Fruit fly (Drosophila melanogaster) whole organism, embryonic: Measurements from ENCODE around the gene CG13982.

Experiments used
- Aef1 ChIP-seq: fragments of 200-800 bp; sonication (Bioruptor generic); IDR thresholded peaks from 3 replicates; pipeline ENCODE4 v1.3.6; 2022; ENCODE audit warnings: missing biosample characterization, missing genetic modification characterization
- CG11093 ChIP-seq: fragments of 200-800 bp; sonication (Bioruptor generic); IDR thresholded peaks from 3 replicates; pipeline ENCODE4 v1.3.6; 2022; ENCODE audit warnings: missing biosample characterization, missing genetic modification characterization
- CG11456 ChIP-seq: fragments of 200-800 bp; sonication (Bioruptor generic); IDR thresholded peaks from 3 replicates; pipeline ENCODE4 v1.3.6; 2022; ENCODE audit warnings: missing biosample characterization, missing genetic modification characterization
- CG12219 ChIP-seq: fragments of 200-800 bp; sonication (Bioruptor generic); optimal IDR thresholded peaks from 3 replicates; lab custom pipeline; 2018; ENCODE audit warnings: missing biosample characterization, mild to moderate bottlenecking, missing genetic modification characterization
- CG12769 ChIP-seq: fragments of 200-800 bp; sonication (Bioruptor generic); optimal IDR thresholded peaks from 2 replicates; lab custom pipeline; 2019; ENCODE audit warnings: missing biosample characterization, mild to moderate bottlenecking, missing genetic modification characterization, moderate library complexity
- CG14050 ChIP-seq: fragments of 200-800 bp; sonication (Bioruptor generic); IDR thresholded peaks from 3 replicates; pipeline ENCODE4 v1.3.6; 2022; ENCODE audit warnings: missing biosample characterization, missing genetic modification characterization
- CG16779 ChIP-seq: fragments of 200-800 bp; sonication (Bioruptor generic); IDR thresholded peaks from 2 replicates; pipeline ENCODE4 v1.3.6; 2022; ENCODE audit warnings: missing biosample characterization, missing genetic modification characterization
- CG16863 ChIP-seq: fragments of 200-800 bp; sonication (Bioruptor generic); optimal IDR thresholded peaks from 3 replicates; lab custom pipeline; 2016; ENCODE audit warnings: missing biosample characterization, missing genetic modification characterization
- CG18011 ChIP-seq: fragments of 200-800 bp; sonication (Bioruptor generic); optimal IDR thresholded peaks from 2 replicates; lab custom pipeline; 2017; ENCODE audit warnings: missing biosample characterization, missing genetic modification characterization, mild to moderate bottlenecking, moderate library complexity, missing genotype
- CG18262 ChIP-seq: fragments of 200-800 bp; optimal IDR thresholded peaks from 3 replicates; lab custom pipeline; 2019; ENCODE audit warnings: missing biosample characterization, mild to moderate bottlenecking, missing genetic modification characterization, moderate library complexity
- CG3065 ChIP-seq: fragments of 200-800 bp; sonication (Bioruptor generic); optimal IDR thresholded peaks from 2 replicates; lab custom pipeline; 2016; ENCODE audit warnings: missing biosample characterization, missing genetic modification characterization
- CG31365 ChIP-seq: fragments of 200-800 bp; sonication (Bioruptor generic); optimal IDR thresholded peaks from 2 replicates; lab custom pipeline; 2018; ENCODE audit warnings: missing biosample characterization, mild to moderate bottlenecking, missing genetic modification characterization
- CG31388 ChIP-seq: fragments of 200-800 bp; sonication (Bioruptor generic); optimal IDR thresholded peaks from 2 replicates; lab custom pipeline; 2016; ENCODE audit warnings: missing biosample characterization, missing genetic modification characterization
- CG34376 ChIP-seq: fragments of 200-800 bp; sonication (Bioruptor generic); optimal IDR thresholded peaks from 2 replicates; lab custom pipeline; 2018; ENCODE audit warnings: missing biosample characterization, mild to moderate bottlenecking, missing genetic modification characterization
- CG4328 ChIP-seq: fragments of 200-800 bp; sonication (Bioruptor generic); optimal IDR thresholded peaks from 3 replicates; lab custom pipeline; 2017; ENCODE audit warnings: missing biosample characterization, missing genetic modification reagents, missing genetic modification characterization
- CG4404 ChIP-seq: fragments of 200-800 bp; sonication (Bioruptor generic); IDR thresholded peaks from 2 replicates; pipeline ENCODE4 v1.3.6; 2022; ENCODE audit warnings: missing biosample characterization, missing genetic modification characterization
- CG4707 ChIP-seq: fragments of 200-800 bp; sonication (Bioruptor generic); optimal IDR thresholded peaks from 2 replicates; lab custom pipeline; 2018; ENCODE audit warnings: missing biosample characterization, mild to moderate bottlenecking, missing genetic modification characterization, moderate library complexity
- CG6272 ChIP-seq: fragments of 200-800 bp; sonication (Bioruptor generic); IDR thresholded peaks from 2 replicates; pipeline ENCODE4 v1.3.6; 2022; ENCODE audit warnings: missing biosample characterization, missing genetic modification characterization
- CG9817 ChIP-seq: fragments of 200-800 bp; sonication (Bioruptor generic); optimal IDR thresholded peaks from 2 replicates; lab custom pipeline; 2018; ENCODE audit warnings: missing biosample characterization, mild to moderate bottlenecking, missing genetic modification characterization, moderate library complexity
- CoRest ChIP-seq: fragments of 200-800 bp; sonication (Bioruptor generic); optimal IDR thresholded peaks from 3 replicates; lab custom pipeline; 2018; ENCODE audit warnings: missing biosample characterization, mild to moderate bottlenecking, missing genetic modification characterization, moderate library complexity
- Dad ChIP-seq: fragments of 200-800 bp; sonication (Bioruptor generic); optimal IDR thresholded peaks from 3 replicates; lab custom pipeline; 2016; ENCODE audit warnings: missing biosample characterization, missing genetic modification characterization
- Elba2 ChIP-seq: fragments of 200-800 bp; sonication (Bioruptor generic); optimal IDR thresholded peaks from 3 replicates; lab custom pipeline; 2016; ENCODE audit warnings: missing biosample characterization, missing genetic modification characterization
- HmgD ChIP-seq: fragments of 200-800 bp; sonication (Bioruptor generic); optimal IDR thresholded peaks from 3 replicates; lab custom pipeline; 2016; ENCODE audit warnings: missing biosample characterization, missing genetic modification characterization
- Hr3 ChIP-seq: fragments of 200-800 bp; sonication (Bioruptor generic); optimal IDR thresholded peaks from 3 replicates; lab custom pipeline; 2016; ENCODE audit warnings: missing biosample characterization, missing genetic modification characterization
- Jarid2 ChIP-seq: fragments of 200-800 bp; sonication (Bioruptor generic); optimal IDR thresholded peaks from 3 replicates; lab custom pipeline; 2017; ENCODE audit warnings: mild to moderate bottlenecking, missing biosample characterization, missing genetic modification reagents, missing genetic modification characterization
- MESR4 ChIP-seq: fragments of 200-800 bp; sonication (Bioruptor generic); optimal IDR thresholded peaks from 2 replicates; lab custom pipeline; 2018; ENCODE audit warnings: missing biosample characterization, mild to moderate bottlenecking, missing genetic modification characterization, moderate library complexity
- Nf-YC ChIP-seq: fragments of 200-800 bp; optimal IDR thresholded peaks from 3 replicates; lab custom pipeline; 2019; ENCODE audit warnings: missing biosample characterization, mild to moderate bottlenecking, missing genetic modification characterization, moderate library complexity
- Rx ChIP-seq: fragments of 200-800 bp; sonication (Bioruptor generic); IDR thresholded peaks from 2 replicates; pipeline ENCODE4 v1.3.6; 2022; ENCODE audit warnings: missing biosample characterization, missing genetic modification characterization
- TFAM ChIP-seq: fragments of 200-800 bp; sonication (Bioruptor generic); optimal IDR thresholded peaks from 2 replicates; lab custom pipeline; 2017; ENCODE audit warnings: missing biosample characterization, missing genetic modification characterization, inconsistent platforms
- Trl ChIP-seq, 3 experiments: fragments of >200 bp in 2 of 3; fragments of 200-800 bp in 1 of 3; sonication (Bioruptor generic) in 1 of 3; optimal IDR thresholded peaks; 2 replicates in 1 of 3; 3 replicates in 2 of 3; lab custom pipeline; 2016 to 2017; ENCODE audit warnings: missing biosample characterization in 1 of 3, missing genetic modification characterization in 1 of 3
- Xrp1 ChIP-seq: fragments of 200-800 bp; sonication (Bioruptor generic); IDR thresholded peaks from 2 replicates; pipeline ENCODE4 v1.3.6; 2022; ENCODE audit warnings: missing biosample characterization, missing genetic modification characterization
- az2 ChIP-seq: fragments of 200-800 bp; sonication (Bioruptor generic); optimal IDR thresholded peaks from 3 replicates; lab custom pipeline; 2016; ENCODE audit warnings: missing biosample characterization, missing genetic modification characterization
- bab2 ChIP-seq: fragments of 200-800 bp; sonication (Bioruptor generic); optimal IDR thresholded peaks from 2 replicates; lab custom pipeline; 2016; ENCODE audit warnings: missing biosample characterization, missing genetic modification characterization
- caup ChIP-seq: fragments of 200-800 bp; sonication (Bioruptor generic); optimal IDR thresholded peaks from 3 replicates; lab custom pipeline; 2017; ENCODE audit warnings: missing biosample characterization, mild to moderate bottlenecking, missing genetic modification characterization, moderate library complexity; ENCODE audit not compliant: severe bottlenecking
- dati ChIP-seq: fragments of 200-800 bp; sonication (Bioruptor generic); IDR thresholded peaks from 2 replicates; pipeline ENCODE4 v1.3.6; 2022; ENCODE audit warnings: missing biosample characterization, missing genetic modification characterization
- eve ChIP-seq, 2 experiments: fragments of >200 bp; optimal IDR thresholded peaks; 2 replicates each; lab custom pipeline; 2017; ENCODE audit warnings: missing biosample characterization in 2 of 2, missing genetic modification characterization in 2 of 2
- gsb-n ChIP-seq: fragments of 200-800 bp; sonication (Bioruptor generic); optimal IDR thresholded peaks from 3 replicates; lab custom pipeline; 2018; ENCODE audit warnings: missing biosample characterization, mild to moderate bottlenecking, missing genetic modification characterization
- lmd ChIP-seq: fragments of 200-800 bp; sonication (Bioruptor generic); IDR thresholded peaks from 2 replicates; pipeline ENCODE4 v1.3.6; 2022; ENCODE audit warnings: missing biosample characterization, missing genetic modification characterization
- lov ChIP-seq, 2 experiments: fragments of 200-800 bp in 1 of 2; fragments of >200 bp in 1 of 2; sonication (Bioruptor generic) in 1 of 2; IDR thresholded peaks in 1 of 2; optimal IDR thresholded peaks in 1 of 2; 2 replicates in 1 of 2; 3 replicates in 1 of 2; pipeline versions ENCODE4 v1.3.6 to Lab custom; 2017 to 2022; ENCODE audit warnings: missing biosample characterization in 1 of 2, missing genetic modification characterization in 1 of 2
- mam ChIP-seq: fragments of 200-800 bp; sonication (Bioruptor generic); optimal IDR thresholded peaks from 3 replicates; lab custom pipeline; 2016; ENCODE audit warnings: missing biosample characterization, missing genetic modification characterization
- oc ChIP-seq: fragments of 200-800 bp; sonication (Bioruptor generic); optimal IDR thresholded peaks from 2 replicates; lab custom pipeline; 2018; ENCODE audit warnings: missing biosample characterization, mild to moderate bottlenecking, missing genetic modification characterization, moderate library complexity
- odd ChIP-seq: fragments of 200-800 bp; sonication (Bioruptor generic); optimal IDR thresholded peaks from 2 replicates; lab custom pipeline; 2017; ENCODE audit warnings: missing biosample characterization, mild to moderate bottlenecking, missing genetic modification characterization
- pan ChIP-seq, 4 experiments: fragments of >200 bp in 3 of 4; fragments of 200-800 bp in 1 of 4; sonication (Bioruptor generic) in 1 of 4; optimal IDR thresholded peaks in 3 of 4; IDR thresholded peaks in 1 of 4; 2 replicates each; pipeline versions ENCODE4 v1.3.6 to Lab custom; 2017 to 2022; ENCODE audit warnings: missing biosample characterization in 2 of 4, missing genetic modification characterization in 2 of 4, mixed read lengths in 1 of 4
- peb ChIP-seq: fragments of 200-800 bp; sonication (Bioruptor generic); IDR thresholded peaks from 2 replicates; pipeline ENCODE4 v1.3.6; 2022; ENCODE audit warnings: missing biosample characterization, missing genetic modification characterization
- row ChIP-seq: fragments of 200-800 bp; sonication (Bioruptor generic); IDR thresholded peaks from 3 replicates; pipeline ENCODE4 v1.3.6; 2022; ENCODE audit warnings: missing biosample characterization, missing genetic modification characterization
- scrt ChIP-seq: fragments of 200-800 bp; sonication (Bioruptor generic); optimal IDR thresholded peaks from 2 replicates; lab custom pipeline; 2018; ENCODE audit warnings: missing biosample characterization, mild to moderate bottlenecking, missing genetic modification characterization, moderate library complexity
- ssp ChIP-seq: fragments of 200-800 bp; sonication (Bioruptor generic); IDR thresholded peaks from 2 replicates; pipeline ENCODE4 v1.3.6; 2022; ENCODE audit warnings: missing biosample characterization, missing genetic modification characterization
- wdn ChIP-seq: fragments of 200-800 bp; sonication (Bioruptor generic); IDR thresholded peaks from 2 replicates; pipeline ENCODE4 v1.3.6; 2022; ENCODE audit warnings: missing biosample characterization, missing genetic modification characterization

Gene CG13982

dm6 chr2L:6455955-6456599 is 44.0 kb downstream of the CG13982 start, which contains the start of gene frj (continued):
- no peak; the same call in 1 of the 2 replicates for TF ChIP-seq peb (GFP tag; lab: Robert Waterston, UW)
- TF ChIP-seq CG4328: peak; percentile 20
- TF ChIP-seq Jarid2 (GFP tag; lab: Kevin White, UChicago): no peak
- no peak for TF ChIP-seq TFAM (GFP tag; lab: Kevin White, UChicago)
- peak; percentile 49; the same call in 1 of the 2 replicates for TF ChIP-seq CG4404
- TF ChIP-seq row (GFP tag; lab: Robert Waterston, UW): peak; percentile 90
- TF ChIP-seq MESR4 (GFP tag; lab: Kevin White, UChicago): peak; percentile 29
- peak; percentile 39 for TF ChIP-seq gsb-n (tag; lab: Kevin White, UChicago)
- peak; percentile 76 for TF ChIP-seq lmd (GFP tag; lab: Robert Waterston, UW)
- TF ChIP-seq CG6272 (GFP tag; lab: Robert Waterston, UW): peak; percentile 52
- TF ChIP-seq ssp (GFP tag; lab: Robert Waterston, UW): peak; percentile 99
- no peak for TF ChIP-seq CG16779
- TF ChIP-seq lov (optimal IDR thresholded peaks at IDR 0.05; lab: Kevin White, UChicago): no peak
- TF ChIP-seq lov (GFP tag; IDR thresholded peaks at IDR 0.05; lab: Robert Waterston, UW): peak; percentile 47; the same call in 1 of the 3 replicates
- peak; percentile 78 for TF ChIP-seq Hr3 (GFP tag; lab: Kevin White, UChicago)
- TF ChIP-seq CoRest (tag; lab: Kevin White, UChicago): peak; percentile 80
- TF ChIP-seq eve (GFP tag; optimal IDR thresholded peaks at IDR 0.05; lab: Kevin White, UChicago): no peak
- TF ChIP-seq CG18262 (tag; lab: Kevin White, UChicago): peak; percentile 49
- TF ChIP-seq CG16863: peak; percentile 57
- no peak for TF ChIP-seq CG4707 (GFP tag; lab: Kevin White, UChicago)
- TF ChIP-seq CG9817: peak; percentile 62
- TF ChIP-seq odd (GFP tag; lab: Kevin White, UChicago): no peak
- TF ChIP-seq Trl (optimal IDR thresholded peaks at IDR 0.05; lab: Kevin White, UChicago): no peak
- peak; percentile 64 for TF ChIP-seq Trl (GFP tag; optimal IDR thresholded peaks at IDR 0.05; lab: Kevin White, UChicago)
- peak; percentile 56 for TF ChIP-seq Rx (GFP tag; lab: Robert Waterston, UW)
- peak; percentile 37 for TF ChIP-seq Dad
- peak; percentile 67 for TF ChIP-seq bab2
- TF ChIP-seq CG11456 (GFP tag; lab: Robert Waterston, UW): peak; percentile 76
- peak; percentile 46 for TF ChIP-seq CG31388 (GFP tag; lab: Kevin White, UChicago)
- peak; percentile 53 for TF ChIP-seq az2 (GFP tag; lab: Kevin White, UChicago)
- no peak for TF ChIP-seq caup (GFP tag; lab: Kevin White, UChicago)
- TF ChIP-seq CG14050 (GFP tag; lab: Robert Waterston, UW): 0 out of 3 replicates have a peak, but pooled peaks have one; percentile 32
- TF ChIP-seq wdn (GFP tag; lab: Robert Waterston, UW): no peak; the same call in 1 of the 2 replicates
- TF ChIP-seq Xrp1 (GFP tag; lab: Robert Waterston, UW): peak; percentile 59; the same call in 1 of the 2 replicates
- TF ChIP-seq Elba2 (GFP tag; lab: Kevin White, UChicago): no peak
- no peak for TF ChIP-seq CG12219 (GFP tag; lab: Kevin White, UChicago)
- no peak for TF ChIP-seq CG11093 (GFP tag; lab: Robert Waterston, UW)
- peak; percentile 62 for TF ChIP-seq Nf-YC (tag; lab: Kevin White, UChicago)
- TF ChIP-seq CG31365 (tag; lab: Kevin White, UChicago): no peak
- TF ChIP-seq scrt (GFP tag; lab: Kevin White, UChicago): no peak
- TF ChIP-seq oc: peak; percentile 58
- no peak for TF ChIP-seq dati (GFP tag; lab: Robert Waterston, UW)
- TF ChIP-seq HmgD (GFP tag; lab: Kevin White, UChicago): peak; percentile 76
- TF ChIP-seq CG12769: peak; percentile 57
- TF ChIP-seq pan (optimal IDR thresholded peaks at IDR 0.05; lab: Kevin White, UChicago): no peak
- TF ChIP-seq pan (GFP tag; optimal IDR thresholded peaks at IDR 0.05 in 1 of 2, IDR thresholded peaks at IDR 0.05 in 1 of 2): no peak
- peak; percentile 47 for TF ChIP-seq CG3065 (GFP tag; lab: Kevin White, UChicago)
- peak; percentile 80 for TF ChIP-seq mam (GFP tag; lab: Kevin White, UChicago)
- peak; percentile 37 for TF ChIP-seq CG34376 (GFP tag; lab: Kevin White, UChicago)
- peak; percentile 54; the same call in 2 of the 3 replicates for TF ChIP-seq Aef1 (GFP tag; lab: Robert Waterston, UW)
- no peak for TF ChIP-seq CG18011 (GFP tag; lab: Kevin White, UChicago)
